Worm (Caenorhabditis elegans): ENCODE measurements around the gene cpn-2.

Gene cpn-2

DNA sequence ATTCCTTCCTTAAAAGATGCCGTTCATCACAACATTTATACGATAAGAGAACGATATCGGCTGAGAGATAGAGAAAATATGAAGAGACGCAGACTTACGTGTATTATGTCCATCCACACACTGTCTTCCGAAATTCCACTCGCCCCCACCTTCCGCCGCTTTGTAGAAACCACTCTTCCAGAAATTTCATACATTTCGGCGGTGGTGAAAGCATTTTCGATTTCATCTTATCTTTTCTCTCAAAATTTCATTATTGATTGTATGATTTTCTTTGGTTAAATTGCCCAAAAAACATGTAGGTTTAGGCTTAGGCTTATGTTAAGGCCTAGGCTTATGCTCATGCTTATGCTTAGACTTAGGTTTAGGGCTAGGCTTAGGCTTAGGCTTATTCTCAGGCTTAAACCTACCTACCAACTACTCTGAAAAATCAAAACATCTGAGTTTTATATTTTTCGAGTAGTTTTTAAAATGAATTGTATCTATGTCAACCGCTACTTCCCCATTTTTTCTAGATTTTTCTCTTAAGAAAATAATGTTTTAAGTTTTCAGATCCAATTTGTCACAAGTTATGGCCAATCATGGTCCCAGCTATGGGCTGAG lies at the start of gene cpn-2:
Gene cpn-2, plus strand, starts transcription at position 550 of the 600 bp plus-strand sequence.
- no peak for TF ChIP-seq med-1 (GFP tag; optimal IDR thresholded peaks at IDR 0.05; ENCODE audit: insufficient read depth)
- TF ChIP-seq flt-1 (GFP tag; IDR thresholded peaks at IDR 0.05): no peak
- no peak for TF ChIP-seq ref-1 (GFP tag; conservative IDR thresholded peaks at IDR 0.05)

DNA sequence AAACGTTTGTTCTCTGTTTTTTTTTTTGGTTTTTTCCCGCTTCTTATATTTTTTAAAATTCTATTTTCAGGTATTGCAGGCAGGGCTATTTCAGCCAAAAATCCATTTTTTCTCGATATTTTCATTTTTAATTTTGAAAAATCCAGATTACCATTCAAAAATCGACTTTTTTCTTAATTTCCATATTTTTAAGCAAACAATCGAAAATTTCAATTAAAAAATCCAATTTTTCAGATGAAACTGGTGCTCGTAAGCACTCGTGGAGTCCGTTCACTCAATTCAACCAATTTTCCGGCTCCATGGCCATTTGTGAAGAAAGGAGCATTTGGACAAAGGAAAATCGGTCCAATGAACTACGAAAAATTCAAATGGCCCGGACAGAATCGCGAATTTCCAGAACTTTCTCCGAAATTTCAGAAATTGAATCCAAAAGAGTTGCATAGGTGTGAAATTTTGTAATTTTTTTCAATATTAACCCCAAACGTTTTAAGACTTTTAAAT lies 48.8 kb upstream of the cpn-2 start, which contains the start of gene mrpl-41:
Gene mrpl-41, plus strand, starts transcription at position 235 of the 501 bp plus-strand sequence.
- TF ChIP-seq ref-1 (GFP tag; conservative IDR thresholded peaks at IDR 0.05) (no peak), cog-1 (tag; optimal IDR thresholded peaks at IDR 0.05) (no peak), ztf-23 (GFP tag; IDR thresholded peaks at IDR 0.05) (no peak)

DNA sequence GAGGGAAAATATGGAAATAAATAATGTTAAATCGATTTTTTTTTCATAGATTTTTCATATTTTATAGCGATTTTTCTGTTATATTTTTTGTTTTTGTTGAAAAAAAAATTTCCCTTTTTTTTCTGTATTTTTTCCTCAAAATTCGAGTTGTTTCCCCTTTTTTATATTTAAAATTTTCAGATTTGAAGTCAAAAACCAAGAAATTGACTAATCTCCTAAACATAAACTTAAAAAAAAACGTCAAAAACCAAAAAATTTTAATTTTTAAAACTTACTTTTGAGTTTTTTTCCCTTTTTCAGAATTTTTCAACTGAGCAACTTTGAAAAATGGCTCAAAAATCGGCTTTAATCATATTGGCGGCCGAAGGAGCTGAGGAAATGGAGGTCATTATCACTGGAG lies 47.3 kb upstream of the cpn-2 start, which contains the start of gene djr-1.1:
Gene djr-1.1, plus strand, starts transcription at position 301 of the 400 bp plus-strand sequence.
- TF ChIP-seq ztf-29 (GFP tag; IDR thresholded peaks at IDR 0.05): no peak
- TF ChIP-seq med-1 (GFP tag; optimal IDR thresholded peaks at IDR 0.05; ENCODE audit: insufficient read depth): no peak
- no peak for TF ChIP-seq klf-2 (GFP tag; conservative IDR thresholded peaks at IDR 0.05)
- TF ChIP-seq tab-1 (GFP tag; IDR thresholded peaks at IDR 0.05): no peak
- TF ChIP-seq flt-1 (GFP tag; IDR thresholded peaks at IDR 0.05): no peak
- no peak for TF ChIP-seq ref-1 (GFP tag; conservative IDR thresholded peaks at IDR 0.05)
- no peak for TF ChIP-seq cog-1 (tag; optimal IDR thresholded peaks at IDR 0.05)
- no peak for TF ChIP-seq T22C8.4 (GFP tag; IDR thresholded peaks at IDR 0.05)
- TF ChIP-seq ztf-23 (GFP tag; IDR thresholded peaks at IDR 0.05): no peak

DNA sequence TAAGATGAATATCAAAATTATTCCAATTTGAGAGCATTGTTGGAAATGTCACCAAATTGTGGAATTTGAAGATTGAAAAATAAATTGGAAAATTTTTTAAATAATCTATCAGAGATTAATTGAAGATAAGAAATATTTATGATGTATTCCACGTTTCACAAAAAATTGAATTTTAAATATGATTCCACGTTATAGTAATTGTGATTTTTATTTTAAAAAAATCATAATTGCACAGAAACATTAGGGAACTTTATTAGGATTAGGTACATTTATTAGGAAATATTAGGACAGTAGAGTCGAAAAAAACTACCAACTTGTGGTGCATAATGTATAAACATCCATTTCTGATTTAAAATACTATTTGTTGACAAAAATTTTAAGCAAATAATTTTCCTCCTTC lies 43.0 kb upstream of the cpn-2 start, which contains the start of gene B0432.11:
Gene B0432.11, minus strand, starts transcription at position 101 of the 400 bp plus-strand sequence.
- TF ChIP-seq tab-1 (GFP tag; IDR thresholded peaks at IDR 0.05) (no peak), med-1 (GFP tag; optimal IDR thresholded peaks at IDR 0.05; ENCODE audit: insufficient read depth) (no peak), ztf-23 (GFP tag; IDR thresholded peaks at IDR 0.05) (no peak), klf-2 (GFP tag; conservative IDR thresholded peaks at IDR 0.05) (no peak), flt-1 (GFP tag; IDR thresholded peaks at IDR 0.05) (no peak), T22C8.4 (GFP tag; IDR thresholded peaks at IDR 0.05) (no peak), ztf-29 (GFP tag; IDR thresholded peaks at IDR 0.05) (no peak), cog-1 (tag; optimal IDR thresholded peaks at IDR 0.05) (no peak), ref-1 (GFP tag; conservative IDR thresholded peaks at IDR 0.05) (no peak)

DNA sequence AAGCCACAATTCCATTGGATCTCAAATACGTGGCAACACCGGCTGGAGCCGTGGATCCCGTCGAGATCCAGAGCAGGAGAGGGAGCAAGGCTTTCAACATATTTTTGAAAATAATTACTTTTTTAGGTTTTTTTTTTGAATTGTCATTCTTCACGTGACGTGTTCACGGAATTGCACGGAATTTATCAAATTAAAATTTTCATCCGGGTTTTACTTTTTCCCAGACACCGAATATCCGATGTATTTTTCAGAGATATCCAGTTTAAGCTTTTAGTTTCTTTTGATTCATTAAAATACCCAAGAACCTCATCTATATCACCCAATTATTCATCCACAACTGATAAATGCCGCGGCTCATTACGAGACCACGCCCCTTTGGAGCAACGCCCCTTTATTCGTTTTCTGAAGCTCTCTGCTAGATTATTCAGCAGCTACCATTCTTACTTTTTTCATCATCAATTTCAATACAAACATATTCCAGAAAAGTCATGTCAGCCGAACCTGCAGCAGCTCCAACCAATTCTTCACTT lies 40.6 kb upstream of the cpn-2 start, which contains the start of the genes clec-117 and B0432.1:
Gene clec-117, minus strand, starts transcription at position 101 of the 530 bp plus-strand sequence.
Gene B0432.1, plus strand, starts transcription at position 480 of the 530 bp plus-strand sequence.
- TF ChIP-seq ztf-23 (GFP tag; IDR thresholded peaks at IDR 0.05) (no peak), med-1 (GFP tag; optimal IDR thresholded peaks at IDR 0.05; ENCODE audit: insufficient read depth) (no peak), cog-1 (tag; optimal IDR thresholded peaks at IDR 0.05) (no peak), ref-1 (GFP tag; conservative IDR thresholded peaks at IDR 0.05) (no peak), flt-1 (GFP tag; IDR thresholded peaks at IDR 0.05) (no peak), ztf-29 (GFP tag; IDR thresholded peaks at IDR 0.05) (no peak), tab-1 (GFP tag; IDR thresholded peaks at IDR 0.05) (no peak), klf-2 (GFP tag; conservative IDR thresholded peaks at IDR 0.05) (no peak), T22C8.4 (GFP tag; IDR thresholded peaks at IDR 0.05) (no peak)

DNA sequence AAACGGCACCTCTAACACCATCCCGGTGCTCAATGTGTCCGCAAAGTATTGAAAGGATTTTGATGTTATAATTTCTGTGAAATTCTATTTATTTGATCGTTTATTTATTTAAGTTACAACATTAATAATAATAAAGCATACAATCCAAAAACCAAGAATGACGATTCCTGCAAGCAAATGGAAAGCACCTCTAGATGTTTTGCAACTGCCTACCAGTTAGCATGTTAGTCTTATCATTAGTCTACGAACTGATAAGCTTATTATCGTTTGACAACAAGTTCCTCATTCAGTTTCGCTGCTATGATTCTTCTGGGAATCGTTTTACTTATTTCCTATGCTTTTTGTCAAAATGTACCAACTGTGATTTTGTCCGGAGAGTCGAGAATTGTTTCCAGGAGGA lies 37.9 kb upstream of the cpn-2 start, which contains the start of gene K01A2.6:
Gene K01A2.6, plus strand, starts transcription at position 301 of the 400 bp plus-strand sequence.
- no peak for TF ChIP-seq ztf-29 (GFP tag; IDR thresholded peaks at IDR 0.05)
- TF ChIP-seq cog-1 (tag; optimal IDR thresholded peaks at IDR 0.05): no peak
- no peak for TF ChIP-seq tab-1 (GFP tag; IDR thresholded peaks at IDR 0.05)
- no peak for TF ChIP-seq ztf-23 (GFP tag; IDR thresholded peaks at IDR 0.05)
- no peak for TF ChIP-seq klf-2 (GFP tag; conservative IDR thresholded peaks at IDR 0.05)
- no peak for TF ChIP-seq ref-1 (GFP tag; conservative IDR thresholded peaks at IDR 0.05)
- TF ChIP-seq med-1 (GFP tag; optimal IDR thresholded peaks at IDR 0.05; ENCODE audit: insufficient read depth): no peak
- no peak for TF ChIP-seq T22C8.4 (GFP tag; IDR thresholded peaks at IDR 0.05)
- no peak for TF ChIP-seq flt-1 (GFP tag; IDR thresholded peaks at IDR 0.05)

DNA sequence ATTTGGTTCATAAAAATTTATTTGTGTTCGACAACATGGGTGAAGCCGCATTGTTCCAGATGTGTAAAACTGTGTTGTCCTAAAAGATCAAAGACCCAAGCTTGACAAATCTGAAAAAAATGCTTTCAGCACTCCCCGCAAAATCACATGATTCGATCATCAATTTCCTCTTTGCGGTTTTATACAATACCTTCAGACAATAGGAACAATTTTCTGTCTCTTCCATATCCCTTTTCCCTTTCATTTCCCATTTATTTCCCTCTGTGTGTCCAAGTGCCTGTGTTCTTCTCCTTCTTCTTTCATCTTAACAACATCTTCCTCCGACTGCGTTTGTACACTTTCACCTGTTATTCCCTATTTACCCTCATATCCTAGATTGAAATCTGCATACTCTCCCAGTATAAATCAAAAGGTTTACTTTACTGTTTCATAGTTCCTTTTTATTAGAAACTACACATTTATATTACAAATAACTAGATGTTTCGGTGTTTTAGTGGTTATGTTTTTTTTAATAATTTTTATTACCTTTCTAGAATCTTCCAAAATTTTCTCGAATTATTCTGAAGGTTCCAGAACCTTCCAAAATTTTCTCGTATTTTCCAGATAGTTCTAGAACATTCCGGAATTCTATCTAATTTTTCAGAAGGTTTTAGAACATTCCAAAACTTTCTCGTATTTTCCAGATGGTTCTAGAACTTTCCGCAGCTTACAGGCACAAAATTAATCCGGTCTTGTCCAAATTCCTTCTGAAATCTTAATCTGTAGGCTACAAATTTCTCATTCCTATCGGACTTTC lies 36.4 kb upstream of the cpn-2 start, which contains the start of gene K01A2.5:
Gene K01A2.5, plus strand, starts transcription at position 297 of the 796 bp plus-strand sequence.
- no peak for TF ChIP-seq ref-1 (GFP tag; conservative IDR thresholded peaks at IDR 0.05)
- TF ChIP-seq cog-1 (tag; optimal IDR thresholded peaks at IDR 0.05): peak; percentile 22

DNA sequence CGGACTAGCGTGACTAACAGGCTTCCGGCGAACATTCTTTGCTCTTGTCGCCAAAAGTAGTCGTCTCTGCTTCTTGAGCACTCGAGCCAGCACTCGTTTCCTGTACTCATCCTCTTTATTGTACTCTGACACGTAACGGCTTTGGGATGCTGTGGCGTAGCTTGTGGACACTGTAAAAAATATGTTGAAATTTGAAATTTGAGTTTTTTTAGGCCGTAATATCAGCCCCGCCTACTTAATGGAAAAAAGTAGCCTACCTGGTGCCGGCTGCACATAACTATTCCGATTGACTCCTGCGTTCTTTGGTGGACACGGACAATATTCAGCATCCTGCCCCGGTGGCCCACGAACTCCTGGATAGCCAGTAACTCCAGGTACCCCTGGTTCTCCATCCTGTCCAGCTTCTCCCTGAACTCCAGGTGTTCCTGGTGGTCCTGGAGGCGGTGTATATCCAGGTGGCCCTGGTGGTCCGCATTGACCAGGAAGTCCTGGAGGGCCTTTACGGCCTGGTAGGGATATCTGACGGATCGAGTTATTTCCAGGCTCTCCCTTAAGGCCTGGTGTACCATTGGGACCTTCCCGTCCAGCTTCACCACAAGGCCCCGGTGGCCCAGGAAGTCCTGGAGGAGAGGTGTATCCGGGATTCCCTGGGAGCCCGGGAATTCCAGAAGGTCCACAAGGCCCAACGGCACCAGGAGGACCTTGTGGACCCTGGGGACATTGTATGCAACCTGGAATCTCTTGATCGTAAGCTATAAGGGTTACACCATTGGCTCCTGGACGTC lies 33.5 kb upstream of the cpn-2 start:
- no peak for TF ChIP-seq flt-1 (GFP tag; IDR thresholded peaks at IDR 0.05)

DNA sequence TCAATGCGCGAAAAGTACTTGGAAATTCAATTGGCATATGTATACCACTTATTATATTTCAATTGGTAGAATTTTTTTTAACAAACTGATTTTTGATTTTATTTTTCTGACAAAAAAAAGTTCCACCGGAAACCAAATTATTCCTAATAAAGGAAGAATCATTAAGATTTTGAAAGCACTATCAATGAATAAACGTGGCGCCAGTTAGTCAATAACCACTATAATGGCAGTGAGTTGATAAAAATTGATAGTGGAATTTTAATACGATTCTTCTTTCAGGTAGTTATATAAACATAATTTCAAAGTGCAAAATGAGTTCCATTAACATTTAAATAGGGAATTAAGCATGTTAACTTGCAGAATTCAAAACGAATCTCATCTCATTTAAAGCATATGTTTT lies 31.9 kb upstream of the cpn-2 start, which contains the start of gene col-69:
Gene col-69, minus strand, starts transcription at position 101 of the 400 bp plus-strand sequence.
- TF ChIP-seq cog-1 (tag; optimal IDR thresholded peaks at IDR 0.05) (no peak), flt-1 (GFP tag; IDR thresholded peaks at IDR 0.05) (no peak), ref-1 (GFP tag; conservative IDR thresholded peaks at IDR 0.05) (no peak)

Data from whole organism, midembryonic.